Worm (Caenorhabditis elegans) whole organism, L4 larva: ENCODE data around the gene T16G1.7.

Experiments
- cey-2 ChIP-seq: sonication (generic microtip); optimal IDR thresholded peaks from 3 replicates; lab custom pipeline; 2017; ENCODE audit warnings: missing genetic modification characterization, mild to moderate bottlenecking, missing compliant biosample characterization, antibody characterized with exemption, borderline replicate concordance; ENCODE audit not compliant: insufficient read depth
- jun-1 ChIP-seq: fragments of 150-350 bp; optimal IDR thresholded peaks from 2 replicates; lab custom pipeline; 2014; ENCODE audit warnings: missing biosample characterization, missing genetic modification reagents, missing genetic modification characterization

The T16G1.7 gene

ce11 chrV:12885860-12886259 is 49.1 kb downstream of the T16G1.7 start, which contains the start of gene glb-24 (continued):
- TF ChIP-seq jun-1 (no peak), cey-2 (tag; lab: Kevin White, UChicago) (no peak)
- TF ChIP-seq, all 104 proteins: peak for 0
